Worm (Caenorhabditis elegans): ENCODE measurements around the gene C23H5.12.

ce11 chrIV:2140543-2140942 lies 7.3 kb downstream of the C23H5.12 start, which contains the start of gene C54E4.12:
- no peak for TF ChIP-seq egl-27 (tag; optimal IDR thresholded peaks at IDR 0.05)
- no peak for TF ChIP-seq ztf-11 (tag; optimal IDR thresholded peaks at IDR 0.05)
- TF ChIP-seq ceh-82 (tag; optimal IDR thresholded peaks at IDR 0.05), result no peak
- TF ChIP-seq aly-2 (tag; optimal IDR thresholded peaks at IDR 0.05), result no peak
- TF ChIP-seq nhr-23 (tag; optimal IDR thresholded peaks at IDR 0.05), result no peak
- no peak for TF ChIP-seq elt-3 (tag; optimal IDR thresholded peaks at IDR 0.05)
